Worm (Caenorhabditis elegans): ENCODE data around the gene str-165.

The str-165 gene

DNA sequence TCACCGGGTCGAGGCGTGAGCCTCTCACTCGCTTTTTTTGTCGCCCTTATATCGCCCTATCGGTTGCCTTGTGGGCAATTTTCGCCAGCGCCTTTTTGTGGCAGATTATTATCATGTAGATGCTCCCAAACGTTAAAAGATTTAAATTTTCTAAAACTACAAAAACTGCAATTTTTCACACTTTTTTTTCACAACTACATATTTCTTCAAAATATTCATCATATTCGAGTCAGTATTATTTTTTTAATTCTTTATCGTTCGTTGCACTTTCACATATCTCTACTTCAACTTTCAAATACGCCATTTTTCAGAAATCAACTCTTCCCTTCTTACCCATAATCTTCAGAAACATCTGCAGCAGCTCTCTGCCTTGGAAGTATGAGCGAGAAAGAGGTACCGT lies 18.0 kb upstream of the str-165 start, which contains the start of gene ceh-24:
TSS of gene ceh-24 (plus strand) at position 301 of the 400 bp plus-strand sequence.
- TF ChIP-seq unc-39 (tag; optimal IDR thresholded peaks at IDR 0.05) (no peak), ceh-28 (tag; optimal IDR thresholded peaks at IDR 0.05) (no peak), elt-3 (tag; optimal IDR thresholded peaks at IDR 0.05) (no peak), nhr-28 (tag; optimal IDR thresholded peaks at IDR 0.05) (no peak), pha-4 (tag; optimal IDR thresholded peaks at IDR 0.05) (no peak), ZK546.5 (tag; optimal IDR thresholded peaks at IDR 0.05) (no peak), fos-1 (tag; optimal IDR thresholded peaks at IDR 0.05) (no peak), ama-1 (optimal IDR thresholded peaks at IDR 0.05) (no peak), ztf-4 (tag; optimal IDR thresholded peaks at IDR 0.05) (no peak), nhr-23 (tag; optimal IDR thresholded peaks at IDR 0.05) (no peak), jun-1 (tag; optimal IDR thresholded peaks at IDR 0.05) (no peak), lin-15B (tag; optimal IDR thresholded peaks at IDR 0.05) (no peak), ceh-16 (tag; optimal IDR thresholded peaks at IDR 0.05) (no peak), nhr-43 (tag; optimal IDR thresholded peaks at IDR 0.05; ENCODE audit: poor library complexity, severe bottlenecking) (no peak), lin-39 (tag; optimal IDR thresholded peaks at IDR 0.05) (no peak), nhr-76 (tag; optimal IDR thresholded peaks at IDR 0.05) (no peak)

- TF ChIP-seq nhr-28 (tag; optimal IDR thresholded peaks at IDR 0.05), result no peak
- no peak for TF ChIP-seq nhr-43 (tag; optimal IDR thresholded peaks at IDR 0.05; ENCODE audit: poor library complexity, severe bottlenecking)
- TF ChIP-seq unc-62 (GFP tag; optimal IDR thresholded peaks at IDR 0.05), result no peak
- no peak for TF ChIP-seq ztf-4 (tag; optimal IDR thresholded peaks at IDR 0.05)
- no peak for TF ChIP-seq fos-1 (tag; optimal IDR thresholded peaks at IDR 0.05)
- no peak for TF ChIP-seq ZK546.5 (tag; optimal IDR thresholded peaks at IDR 0.05)
- no peak for TF ChIP-seq aly-2 (tag; optimal IDR thresholded peaks at IDR 0.05)
- TF ChIP-seq egl-5 (tag; optimal IDR thresholded peaks at IDR 0.05), result no peak
- no peak for TF ChIP-seq ztf-11 (tag; optimal IDR thresholded peaks at IDR 0.05)
- TF ChIP-seq egl-27 (tag; optimal IDR thresholded peaks at IDR 0.05), result no peak
- TF ChIP-seq zag-1 (tag; optimal IDR thresholded peaks at IDR 0.05), result no peak
- no peak for TF ChIP-seq hmg-11 (tag; optimal IDR thresholded peaks at IDR 0.05)
- no peak for TF ChIP-seq ceh-9 (tag; optimal IDR thresholded peaks at IDR 0.05)
- no peak for TF ChIP-seq ceh-28 (tag; optimal IDR thresholded peaks at IDR 0.05)
- no peak for TF ChIP-seq eor-1 (tag; optimal IDR thresholded peaks at IDR 0.05)
- TF ChIP-seq lsy-12 (tag; optimal IDR thresholded peaks at IDR 0.05), result no peak
- no peak for TF ChIP-seq ama-1 (optimal IDR thresholded peaks at IDR 0.05)
- TF ChIP-seq fkh-10 (GFP tag; optimal IDR thresholded peaks at IDR 0.05), result no peak
- no peak for TF ChIP-seq nhr-67 (tag; optimal IDR thresholded peaks at IDR 0.05)
These were observed 14.0 kb upstream of the str-165 start, which contains the start of gene F55B12.2 for ce11 chrV:13816877-13817276. Gene F55B12.2 (minus strand): TSS chrV:13816977.

- TF ChIP-seq nhr-77 (tag; optimal IDR thresholded peaks at IDR 0.05), result peak; percentile 3
- TF ChIP-seq lsy-12 (tag; optimal IDR thresholded peaks at IDR 0.05), result no peak
- peak; percentile 76 for TF ChIP-seq nfya-1 (tag; optimal IDR thresholded peaks at IDR 0.05; ENCODE audit: insufficient read depth)
- peak; percentile 83 for TF ChIP-seq snpc-4 (tag; optimal IDR thresholded peaks at IDR 0.05)
- TF ChIP-seq nhr-76 (tag; optimal IDR thresholded peaks at IDR 0.05), result no peak
- TF ChIP-seq hmg-11 (tag; optimal IDR thresholded peaks at IDR 0.05), result peak; percentile 66
- TF ChIP-seq fos-1 (tag; optimal IDR thresholded peaks at IDR 0.05), result no peak
- peak; percentile 36 for TF ChIP-seq lin-39 (tag; optimal IDR thresholded peaks at IDR 0.05)
- TF ChIP-seq skn-1 (tag; optimal IDR thresholded peaks at IDR 0.05), result no peak
- TF ChIP-seq fkh-10 (GFP tag; optimal IDR thresholded peaks at IDR 0.05), result peak; percentile 23
- peak; percentile 84 for TF ChIP-seq nhr-23 (tag; optimal IDR thresholded peaks at IDR 0.05)
- peak; percentile 10 for TF ChIP-seq nhr-11 (tag; optimal IDR thresholded peaks at IDR 0.05)
- TF ChIP-seq fkh-2 (tag; optimal IDR thresholded peaks at IDR 0.05), result no peak
- no peak for TF ChIP-seq elt-3 (tag; optimal IDR thresholded peaks at IDR 0.05)
- TF ChIP-seq unc-62 (GFP tag; optimal IDR thresholded peaks at IDR 0.05), result no peak
- TF ChIP-seq nhr-43 (tag; optimal IDR thresholded peaks at IDR 0.05; ENCODE audit: poor library complexity, severe bottlenecking), result peak; percentile 82
- TF ChIP-seq lin-15B (tag; optimal IDR thresholded peaks at IDR 0.05), result peak; percentile 75
- TF ChIP-seq jun-1 (tag; optimal IDR thresholded peaks at IDR 0.05), result peak; percentile 51
- TF ChIP-seq nhr-25 (tag; optimal IDR thresholded peaks at IDR 0.05), result peak; percentile 74
- no peak for TF ChIP-seq ztf-11 (tag; optimal IDR thresholded peaks at IDR 0.05)
- TF ChIP-seq pha-4 (tag; optimal IDR thresholded peaks at IDR 0.05), result peak; percentile 62
- peak; percentile 57 for TF ChIP-seq elt-2 (tag; optimal IDR thresholded peaks at IDR 0.05)
- TF ChIP-seq R02D3.7 (tag; optimal IDR thresholded peaks at IDR 0.05), result peak; percentile 47
- TF ChIP-seq daf-12 (tag; optimal IDR thresholded peaks at IDR 0.05), result no peak
- TF ChIP-seq mdl-1 (tag; optimal IDR thresholded peaks at IDR 0.05), result no peak
These were observed 12.0 kb upstream of the str-165 start, which contains the start of gene sel-10 for ce11 chrV:13818824-13819408. Gene sel-10 (plus strand): TSS chrV:13819361.
